Worm (Caenorhabditis elegans) whole organism, late embryonic: ENCODE results near the gene fbxl-4.

Source experiments
- C38D4.7 ChIP-seq: fragments of 200-800 bp; sonication (Bioruptor generic); optimal IDR thresholded peaks from 2 replicates; lab custom pipeline; 2018; ENCODE audit warnings: mild to moderate bottlenecking, missing genetic modification characterization, moderate library complexity, missing compliant biosample characterization
- F13H6.1 ChIP-seq: sonication (generic microtip); optimal IDR thresholded peaks from 2 replicates; lab custom pipeline; 2016; ENCODE audit warnings: missing genetic modification characterization, missing compliant biosample characterization
- K02D7.2 ChIP-seq: sonication (generic microtip); optimal IDR thresholded peaks from 2 replicates; lab custom pipeline; 2017; ENCODE audit warnings: mild to moderate bottlenecking, missing genetic modification characterization, missing compliant biosample characterization
- Y22D7AL.16 ChIP-seq: sonication (generic microtip); optimal IDR thresholded peaks from 2 replicates; lab custom pipeline; 2016; ENCODE audit warnings: missing genetic modification characterization, missing compliant biosample characterization
- ahr-1 ChIP-seq: sonication (generic microtip); optimal IDR thresholded peaks from 2 replicates; lab custom pipeline; 2016; ENCODE audit warnings: missing genetic modification characterization, missing compliant biosample characterization
- ama-1 ChIP-seq: fragments of 150-350 bp; optimal IDR thresholded peaks from 2 replicates; lab custom pipeline; 2014
- ceh-14 ChIP-seq: sonication (generic microtip); optimal IDR thresholded peaks from 2 replicates; lab custom pipeline; 2016; ENCODE audit warnings: missing genotype, missing genetic modification characterization, missing compliant biosample characterization
- ceh-19 ChIP-seq: fragments of 200-800 bp; sonication (Bioruptor generic); optimal IDR thresholded peaks from 2 replicates; lab custom pipeline; 2018; ENCODE audit warnings: mild to moderate bottlenecking, missing genetic modification characterization, missing compliant biosample characterization
- ceh-24 ChIP-seq: sonication (generic microtip); optimal IDR thresholded peaks from 2 replicates; lab custom pipeline; 2016; ENCODE audit warnings: mild to moderate bottlenecking, missing genetic modification characterization, missing compliant biosample characterization
- ceh-30 ChIP-seq: fragments of 150-350 bp; optimal IDR thresholded peaks from 2 replicates; lab custom pipeline; 2014; ENCODE audit warnings: missing biosample characterization, missing genetic modification characterization
- ceh-31 ChIP-seq: sonication (generic microtip); optimal IDR thresholded peaks from 2 replicates; lab custom pipeline; 2016; ENCODE audit warnings: missing genetic modification characterization, missing compliant biosample characterization
- ceh-34 ChIP-seq: sonication (generic microtip); optimal IDR thresholded peaks from 2 replicates; lab custom pipeline; 2016; ENCODE audit warnings: mild to moderate bottlenecking, missing genetic modification characterization, missing compliant biosample characterization
- ceh-9 ChIP-seq: sonication (generic microtip); optimal IDR thresholded peaks from 2 replicates; lab custom pipeline; 2016; ENCODE audit warnings: mild to moderate bottlenecking, missing genetic modification characterization, inconsistent platforms, missing compliant biosample characterization
- che-1 ChIP-seq: sonication (generic microtip); optimal IDR thresholded peaks from 2 replicates; lab custom pipeline; 2016; ENCODE audit warnings: mild to moderate bottlenecking, missing genetic modification characterization, missing compliant biosample characterization
- dmd-4 ChIP-seq: sonication (generic microtip); optimal IDR thresholded peaks from 2 replicates; lab custom pipeline; 2016; ENCODE audit warnings: borderline replicate concordance, missing genetic modification characterization, missing compliant biosample characterization
- dve-1 ChIP-seq: sonication (generic microtip); optimal IDR thresholded peaks from 2 replicates; lab custom pipeline; 2017; ENCODE audit warnings: antibody characterized with exemption, mild to moderate bottlenecking, missing genetic modification characterization, missing compliant biosample characterization
- elt-2 ChIP-seq: sonication (generic microtip); optimal IDR thresholded peaks from 2 replicates; lab custom pipeline; 2016; ENCODE audit warnings: missing genetic modification reagents, missing genetic modification characterization, missing compliant biosample characterization
- elt-4 ChIP-seq: sonication (generic microtip); optimal IDR thresholded peaks from 2 replicates; lab custom pipeline; 2016; ENCODE audit warnings: missing genetic modification characterization, missing compliant biosample characterization
- eyg-1 ChIP-seq: sonication (generic microtip); optimal IDR thresholded peaks from 2 replicates; lab custom pipeline; 2016; ENCODE audit warnings: missing genotype, missing genetic modification characterization, missing compliant biosample characterization
- fkh-10 ChIP-seq: fragments of 150-350 bp; optimal IDR thresholded peaks from 2 replicates; lab custom pipeline; 2014; ENCODE audit warnings: missing biosample characterization, missing genetic modification reagents, missing genetic modification characterization
- hlh-13 ChIP-seq: fragments of 200-800 bp; sonication (Bioruptor generic); optimal IDR thresholded peaks from 2 replicates; lab custom pipeline; 2018; ENCODE audit warnings: mild to moderate bottlenecking, missing genetic modification characterization, missing compliant biosample characterization
- hlh-30 ChIP-seq: sonication (generic microtip); optimal IDR thresholded peaks from 2 replicates; lab custom pipeline; 2017; ENCODE audit warnings: antibody characterized with exemption, missing genetic modification characterization, missing compliant biosample characterization; ENCODE audit not compliant: insufficient read depth
- hlh-6 ChIP-seq: sonication (generic microtip); optimal IDR thresholded peaks from 2 replicates; lab custom pipeline; 2016; ENCODE audit warnings: missing genotype, missing genetic modification characterization, missing compliant biosample characterization
- lin-11 ChIP-seq: fragments of 200-800 bp; sonication (Bioruptor generic); optimal IDR thresholded peaks from 2 replicates; lab custom pipeline; 2018; ENCODE audit warnings: mild to moderate bottlenecking, missing genetic modification characterization, missing compliant biosample characterization
- mec-3 ChIP-seq: sonication (generic microtip); optimal IDR thresholded peaks from 2 replicates; lab custom pipeline; 2016; ENCODE audit warnings: borderline replicate concordance, missing genetic modification characterization, missing compliant biosample characterization
- nhr-11 ChIP-seq: fragments of 150-350 bp; optimal IDR thresholded peaks from 2 replicates; lab custom pipeline; 2014; ENCODE audit warnings: missing biosample characterization, missing genetic modification characterization
- odd-2 ChIP-seq: sonication (generic microtip); optimal IDR thresholded peaks from 2 replicates; lab custom pipeline; 2017; ENCODE audit warnings: antibody characterized with exemption, mild to moderate bottlenecking, missing genetic modification characterization, missing compliant biosample characterization
- pax-1 ChIP-seq: fragments of 150-350 bp; optimal IDR thresholded peaks from 2 replicates; lab custom pipeline; 2014; ENCODE audit warnings: missing biosample characterization, missing genetic modification characterization
- pqm-1 ChIP-seq: sonication (generic microtip); optimal IDR thresholded peaks from 2 replicates; lab custom pipeline; 2016; ENCODE audit warnings: missing genetic modification characterization, missing compliant biosample characterization
- pros-1 ChIP-seq: fragments of 150-350 bp; optimal IDR thresholded peaks from 2 replicates; lab custom pipeline; 2014; ENCODE audit warnings: missing biosample characterization, missing genetic modification reagents, missing genetic modification characterization
- ref-2 ChIP-seq: sonication (generic microtip); optimal IDR thresholded peaks from 2 replicates; lab custom pipeline; 2016; ENCODE audit warnings: missing genetic modification characterization, missing compliant biosample characterization
- sox-2 ChIP-seq: fragments of 200-800 bp; sonication (Bioruptor generic); IDR thresholded peaks from 2 replicates; pipeline ENCODE4 v1.3.6; 2022; ENCODE audit warnings: missing genetic modification reagents, missing genetic modification characterization, missing compliant biosample characterization
- sox-4 ChIP-seq: sonication (generic microtip); optimal IDR thresholded peaks from 2 replicates; lab custom pipeline; 2017; ENCODE audit warnings: mild to moderate bottlenecking, missing genetic modification characterization, inconsistent platforms, missing compliant biosample characterization
- syd-9 ChIP-seq: sonication (generic microtip); optimal IDR thresholded peaks from 2 replicates; lab custom pipeline; 2016; ENCODE audit warnings: mild to moderate bottlenecking, missing genetic modification characterization, moderate library complexity, missing compliant biosample characterization
- tbx-2 ChIP-seq: sonication (generic microtip); optimal IDR thresholded peaks from 2 replicates; lab custom pipeline; 2016; ENCODE audit warnings: missing genetic modification characterization, missing compliant biosample characterization
- ttx-3 ChIP-seq: sonication (generic microtip); optimal IDR thresholded peaks from 2 replicates; lab custom pipeline; 2016; ENCODE audit warnings: missing genetic modification reagents, missing genetic modification characterization, missing compliant biosample characterization
- unc-3 ChIP-seq, 2 experiments: fragments of 200-800 bp in 1 of 2; sonication (Bioruptor generic) in 1 of 2; sonication (generic microtip) in 1 of 2; conservative IDR thresholded peaks in 1 of 2; optimal IDR thresholded peaks in 1 of 2; 2 replicates each; pipeline versions ENCODE4 v1.3.6 to Lab custom; 2016 to 2022; ENCODE audit warnings: missing compliant biosample characterization in 2 of 2, missing genetic modification characterization in 2 of 2, missing genetic modification reagents in 1 of 2
- unc-42 ChIP-seq: sonication (generic microtip); optimal IDR thresholded peaks from 2 replicates; lab custom pipeline; 2016; ENCODE audit warnings: missing genotype, missing genetic modification characterization, missing compliant biosample characterization
- unc-55 ChIP-seq: sonication (generic microtip); optimal IDR thresholded peaks from 2 replicates; lab custom pipeline; 2017; ENCODE audit warnings: missing biosample characterization, missing genetic modification reagents, missing genetic modification characterization
- ztf-16 ChIP-seq: sonication (generic microtip); optimal IDR thresholded peaks from 2 replicates; lab custom pipeline; 2017; ENCODE audit warnings: missing genetic modification characterization, missing compliant biosample characterization

fbxl-4 gene

DNA sequence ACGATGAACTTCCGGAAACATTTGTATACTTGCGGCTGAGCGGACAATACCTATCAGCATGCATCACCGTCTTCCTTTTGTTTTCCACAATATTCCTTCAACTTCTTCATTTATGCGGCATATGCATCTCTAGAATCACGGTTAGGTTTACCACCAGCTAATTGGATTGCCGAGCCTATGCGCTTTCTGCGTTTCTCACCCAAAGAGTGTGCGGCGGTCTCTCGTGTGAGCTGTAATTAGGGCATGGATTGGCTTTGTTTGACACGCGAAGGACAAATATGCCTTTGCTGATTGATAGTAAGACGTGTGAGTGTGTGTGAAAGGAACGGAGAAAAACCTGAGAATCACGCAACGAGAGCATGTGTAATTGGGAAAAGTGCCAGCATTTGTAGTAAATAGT lies 24.9 kb downstream of the fbxl-4 start:
- TF ChIP-seq ceh-19 (GFP tag; lab: Kevin White, UChicago) = no peak
- no peak for TF ChIP-seq C38D4.7 (GFP tag; lab: Kevin White, UChicago)
- TF ChIP-seq pqm-1 (tag; lab: Kevin White, UChicago) = no peak
- TF ChIP-seq unc-55 (GFP tag; lab: Kevin White, UChicago) = no peak
- TF ChIP-seq ahr-1 (tag; lab: Kevin White, UChicago) = no peak
- TF ChIP-seq K02D7.2 = no peak
- no peak for TF ChIP-seq unc-3 (GFP tag; conservative IDR thresholded peaks at IDR 0.05; lab: Robert Waterston, UW)
- TF ChIP-seq unc-3 (tag; optimal IDR thresholded peaks at IDR 0.05; lab: Kevin White, UChicago) = no peak
- TF ChIP-seq hlh-13 (GFP tag; lab: Kevin White, UChicago) = no peak
- TF ChIP-seq ceh-9 (tag; lab: Kevin White, UChicago) = no peak
- no peak for TF ChIP-seq odd-2 (tag; lab: Kevin White, UChicago)
- TF ChIP-seq mec-3 = no peak
- TF ChIP-seq dve-1 (tag; lab: Kevin White, UChicago) = no peak
- no peak for TF ChIP-seq hlh-6
- peak; percentile 80 for TF ChIP-seq unc-42 (tag; lab: Kevin White, UChicago)
- peak; percentile 6 for TF ChIP-seq ttx-3 (tag; lab: Kevin White, UChicago)
- no peak for TF ChIP-seq pax-1 (tag; lab: Kevin White, UChicago)
- TF ChIP-seq ceh-14 (tag; lab: Kevin White, UChicago) = peak; percentile 4
- no peak for TF ChIP-seq Y22D7AL.16 (tag; lab: Kevin White, UChicago)
- TF ChIP-seq ztf-16 (tag; lab: Kevin White, UChicago) = no peak
- TF ChIP-seq ceh-30 (tag; lab: Kevin White, UChicago) = no peak
- no peak for TF ChIP-seq elt-2 (tag; lab: Kevin White, UChicago)
- TF ChIP-seq elt-4 (tag; lab: Kevin White, UChicago) = no peak
- TF ChIP-seq F13H6.1 = no peak
- TF ChIP-seq lin-11 (tag; lab: Kevin White, UChicago) = no peak
- no peak for TF ChIP-seq fkh-10 (GFP tag; lab: Kevin White, UChicago)
- TF ChIP-seq sox-4 = no peak
- TF ChIP-seq eyg-1 (tag; lab: Kevin White, UChicago) = no peak
- TF ChIP-seq ceh-31 (tag; lab: Kevin White, UChicago) = peak; percentile 33
- TF ChIP-seq dmd-4 (tag; lab: Kevin White, UChicago) = no peak
- no peak for TF ChIP-seq pros-1 (tag; lab: Kevin White, UChicago)
- no peak for TF ChIP-seq syd-9 (tag; lab: Kevin White, UChicago)
- no peak for TF ChIP-seq che-1 (tag; lab: Kevin White, UChicago)
- no peak for TF ChIP-seq ceh-34

DNA sequence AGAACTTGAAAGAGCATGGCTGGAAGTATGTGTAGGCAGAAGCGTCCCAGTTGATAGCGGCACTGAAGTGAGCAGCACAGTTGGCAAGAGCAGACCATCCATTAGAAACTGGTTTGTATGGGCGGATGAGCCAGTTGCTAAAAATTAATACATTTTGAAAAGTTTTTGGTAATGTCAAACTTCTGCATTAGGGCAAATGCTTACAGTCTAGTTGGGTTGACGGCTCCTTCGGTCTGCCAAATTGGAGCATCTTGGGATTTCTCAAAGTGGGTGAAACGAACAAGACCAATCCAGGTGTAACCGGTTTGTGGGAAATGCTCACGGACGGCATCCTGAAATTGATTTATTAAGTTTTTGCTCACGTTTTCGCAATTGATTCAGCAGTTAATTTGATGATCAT lies 29.0 kb downstream of the fbxl-4 start:
- no peak for TF ChIP-seq mec-3
- no peak for TF ChIP-seq ceh-14 (tag; lab: Kevin White, UChicago)
- TF ChIP-seq ama-1 (lab: Kevin White, UChicago) = peak; percentile 60

DNA sequence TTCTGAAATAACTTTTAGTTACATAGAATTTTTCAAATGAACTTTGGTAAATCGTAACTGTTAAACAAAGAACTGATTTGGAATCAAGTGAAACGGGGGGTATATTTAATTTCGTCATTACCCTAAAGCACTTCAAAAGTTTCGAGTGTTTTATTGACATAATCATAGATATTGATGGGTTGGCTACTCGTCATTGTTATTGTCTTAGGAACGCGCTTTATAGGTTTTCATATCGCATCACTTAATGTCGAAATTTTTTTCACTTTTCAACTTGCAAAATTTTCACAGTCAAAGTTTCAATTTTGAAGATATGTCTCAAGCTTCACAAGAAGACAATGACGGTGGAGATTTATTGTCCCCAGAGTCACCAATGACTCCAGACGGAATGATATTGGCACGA lies 30.1 kb downstream of the fbxl-4 start, which contains the start of gene kqt-1:
TSS of gene kqt-1 (plus strand) at position 301 of the 400 bp plus-strand sequence.
- no peak for TF ChIP-seq ceh-31 (tag; lab: Kevin White, UChicago)
- TF ChIP-seq ceh-34 = no peak

DNA sequence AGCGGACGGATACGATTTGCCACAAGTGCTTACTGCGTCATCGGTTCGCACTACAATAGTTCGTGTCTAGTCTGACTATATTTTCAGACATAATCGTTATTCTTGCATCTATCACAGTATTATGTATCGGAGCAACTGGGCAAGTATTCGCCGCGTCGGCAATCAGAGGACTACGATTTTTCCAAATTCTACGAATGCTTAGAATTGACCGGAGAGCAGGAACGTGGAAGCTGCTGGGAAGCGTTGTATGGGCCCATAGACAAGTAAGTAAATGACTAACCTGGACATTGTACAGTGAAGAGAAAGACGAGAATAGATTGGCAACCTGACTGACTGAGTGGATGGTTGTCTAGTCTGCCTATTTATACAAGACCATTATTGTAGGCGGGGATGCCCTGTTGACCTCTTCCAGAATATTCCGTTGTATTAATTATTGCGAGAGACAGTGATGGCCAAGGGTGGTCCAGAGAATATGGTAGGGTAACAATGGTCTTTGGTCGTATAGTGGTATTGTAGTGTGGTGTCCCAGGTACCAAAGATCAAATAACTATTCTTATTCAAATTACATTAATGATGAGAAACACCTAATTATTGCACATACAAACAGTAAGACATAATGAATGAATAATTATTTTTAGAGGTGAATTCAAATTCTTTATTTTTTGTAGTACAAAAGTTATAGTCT lies 34.1 kb downstream of the fbxl-4 start, which contains the start of gene clec-266:
TSS of gene clec-266 (minus strand) at position 364 of the 685 bp plus-strand sequence.
- TF ChIP-seq unc-55 (GFP tag; lab: Kevin White, UChicago) = peak; percentile 18
- TF ChIP-seq nhr-11 (tag; lab: Kevin White, UChicago) = no peak
- no peak for TF ChIP-seq tbx-2 (tag; lab: Kevin White, UChicago)
- no peak for TF ChIP-seq ceh-24 (tag; lab: Kevin White, UChicago)
- TF ChIP-seq ref-2 = peak; percentile 25
- TF ChIP-seq ceh-31 (tag; lab: Kevin White, UChicago) = peak; percentile 11
- no peak for TF ChIP-seq pros-1 (tag; lab: Kevin White, UChicago)
- TF ChIP-seq hlh-30 (tag; lab: Kevin White, UChicago) = no peak
- no peak for TF ChIP-seq fkh-10 (GFP tag; lab: Kevin White, UChicago)
- TF ChIP-seq ceh-19 (GFP tag; lab: Kevin White, UChicago) = no peak
- no peak for TF ChIP-seq unc-42 (tag; lab: Kevin White, UChicago)
- TF ChIP-seq ama-1 (lab: Kevin White, UChicago) = peak; percentile 31
- TF ChIP-seq sox-2 (GFP tag; lab: Robert Waterston, UW) = peak; percentile 70
